Worm (Caenorhabditis elegans) whole organism, young adult: Measurements from ENCODE around the gene mppb-1.

Experiments used
- B0019.2 ChIP-seq: fragments of 200-800 bp; sonication (Bioruptor generic); conservative IDR thresholded peaks from 2 replicates; pipeline ENCODE4 v1.3.6; 2022; ENCODE audit warnings: missing genetic modification reagents, missing genetic modification characterization, missing compliant biosample characterization
- C06A6.2 ChIP-seq: fragments of 200-800 bp; sonication (Bioruptor generic); conservative IDR thresholded peaks from 2 replicates; pipeline ENCODE4 v1.3.6; 2022; ENCODE audit warnings: missing genetic modification characterization, missing compliant biosample characterization
- C17E4.6 ChIP-seq: fragments of 200-800 bp; sonication (Bioruptor generic); IDR thresholded peaks from 2 replicates; pipeline ENCODE4 v1.3.6; 2022; ENCODE audit warnings: missing genetic modification reagents, missing genetic modification characterization, missing compliant biosample characterization
- F23B12.7 ChIP-seq: sonication (generic microtip); optimal IDR thresholded peaks from 2 replicates; lab custom pipeline; 2017; ENCODE audit warnings: missing genetic modification characterization, mild to moderate bottlenecking, missing compliant biosample characterization, antibody characterized with exemption, moderate library complexity; ENCODE audit not compliant: insufficient read depth
- F33H1.4 ChIP-seq: fragments of 200-800 bp; sonication (Bioruptor generic); IDR thresholded peaks from 2 replicates; pipeline ENCODE4 v1.3.6; 2022; ENCODE audit warnings: missing genetic modification reagents, missing genetic modification characterization, missing compliant biosample characterization
- F37B4.10 ChIP-seq: fragments of 200-800 bp; sonication (Bioruptor generic); IDR thresholded peaks from 2 replicates; pipeline ENCODE4 v1.3.6; 2022; ENCODE audit warnings: missing genetic modification characterization, missing compliant biosample characterization
- F49E8.2 ChIP-seq: sonication (generic microtip); optimal IDR thresholded peaks from 3 replicates; lab custom pipeline; 2017; ENCODE audit warnings: missing genetic modification characterization, mild to moderate bottlenecking, missing compliant biosample characterization, antibody characterized with exemption, moderate library complexity; ENCODE audit not compliant: insufficient read depth
- F55B11.4 ChIP-seq: sonication (generic microtip); optimal IDR thresholded peaks from 2 replicates; lab custom pipeline; 2016; ENCODE audit warnings: missing compliant biosample characterization, missing genetic modification characterization, borderline replicate concordance; ENCODE audit not compliant: insufficient read depth
- F57A8.1 ChIP-seq: fragments of 200-800 bp; sonication (Bioruptor generic); optimal IDR thresholded peaks from 2 replicates; lab custom pipeline; 2018; ENCODE audit warnings: mild to moderate bottlenecking, missing genetic modification characterization, moderate library complexity, missing compliant biosample characterization
- T26A5.8 ChIP-seq: sonication (generic microtip); optimal IDR thresholded peaks from 2 replicates; lab custom pipeline; 2016; ENCODE audit warnings: missing genetic modification characterization, missing compliant biosample characterization
- aptf-3 ChIP-seq: fragments of 200-800 bp; sonication (Bioruptor generic); IDR thresholded peaks from 2 replicates; pipeline ENCODE4 v1.3.6; 2022; ENCODE audit warnings: missing genetic modification characterization, missing compliant biosample characterization
- attf-6 ChIP-seq: fragments of 200-800 bp; sonication (Bioruptor generic); IDR thresholded peaks from 2 replicates; pipeline ENCODE4 v1.3.6; 2022; ENCODE audit warnings: missing genetic modification reagents, missing genetic modification characterization, missing compliant biosample characterization
- cebp-1 ChIP-seq, 2 experiments: fragments of 200-800 bp in 1 of 2; sonication (Bioruptor generic) in 1 of 2; sonication (generic microtip) in 1 of 2; IDR thresholded peaks in 1 of 2; optimal IDR thresholded peaks in 1 of 2; 2 replicates each; pipeline versions ENCODE4 v1.3.6 to Lab custom; 2017 to 2022; ENCODE audit warnings: missing compliant biosample characterization in 2 of 2, missing genetic modification characterization in 2 of 2, mild to moderate bottlenecking in 1 of 2, missing genetic modification reagents in 1 of 2, moderate library complexity in 1 of 2
- ceh-91 ChIP-seq: fragments of 200-800 bp; sonication (Bioruptor generic); IDR thresholded peaks from 2 replicates; pipeline ENCODE4 v1.3.6; 2022; ENCODE audit warnings: missing genetic modification reagents, missing genetic modification characterization, missing compliant biosample characterization
- die-1 ChIP-seq: sonication (generic microtip); optimal IDR thresholded peaks from 2 replicates; lab custom pipeline; 2016; ENCODE audit warnings: missing genotype, mild to moderate bottlenecking, missing genetic modification characterization, missing compliant biosample characterization
- dox-1 ChIP-seq: fragments of 200-800 bp; sonication (Bioruptor generic); IDR thresholded peaks from 2 replicates; pipeline ENCODE4 v1.3.6; 2022; ENCODE audit warnings: missing genetic modification reagents, missing genetic modification characterization, missing compliant biosample characterization
- efl-1 ChIP-seq: fragments of 150-350 bp; optimal IDR thresholded peaks from 2 replicates; lab custom pipeline; 2014; ENCODE audit warnings: missing biosample characterization, missing genetic modification reagents, missing genetic modification characterization
- hlh-26 ChIP-seq: fragments of 200-800 bp; sonication (Bioruptor generic); conservative IDR thresholded peaks from 2 replicates; pipeline ENCODE4 v1.3.6; 2022; ENCODE audit warnings: missing genetic modification reagents, missing genetic modification characterization, missing compliant biosample characterization
- hmg-20 ChIP-seq: fragments of 200-800 bp; sonication (Bioruptor generic); IDR thresholded peaks from 2 replicates; pipeline ENCODE4 v1.3.6; 2022; ENCODE audit warnings: missing genetic modification reagents, missing genetic modification characterization, missing compliant biosample characterization
- hsf-1 ChIP-seq: fragments of 200-800 bp; sonication (Bioruptor generic); IDR thresholded peaks from 2 replicates; pipeline ENCODE4 v1.3.6; 2022; ENCODE audit warnings: missing genetic modification reagents, missing genetic modification characterization, missing compliant biosample characterization
- lin-35 ChIP-seq, 3 experiments: fragments of 150-350 bp in 2 of 3; sonication (generic microtip) in 1 of 3; optimal IDR thresholded peaks; 2 replicates each; lab custom pipeline; 2014 to 2018; ENCODE audit warnings: missing biosample characterization in 3 of 3, missing genetic modification characterization in 3 of 3, missing genetic modification reagents in 3 of 3
- lin-40 ChIP-seq: sonication (generic microtip); optimal IDR thresholded peaks from 2 replicates; lab custom pipeline; 2016; ENCODE audit warnings: missing genetic modification characterization, mild to moderate bottlenecking, missing compliant biosample characterization, missing genotype, missing genetic modification reagents
- lin-54 ChIP-seq: fragments of 200-800 bp; sonication (Bioruptor generic); optimal IDR thresholded peaks from 2 replicates; lab custom pipeline; 2018; ENCODE audit warnings: mild to moderate bottlenecking, missing genetic modification characterization, missing compliant biosample characterization
- lsl-1 ChIP-seq: fragments of 200-800 bp; sonication (Bioruptor generic); optimal IDR thresholded peaks from 2 replicates; lab custom pipeline; 2018; ENCODE audit warnings: mild to moderate bottlenecking, missing genetic modification characterization, moderate library complexity, missing compliant biosample characterization
- lsy-27 ChIP-seq: sonication (generic microtip); optimal IDR thresholded peaks from 2 replicates; lab custom pipeline; 2017; ENCODE audit warnings: missing genetic modification characterization, mild to moderate bottlenecking, missing compliant biosample characterization, antibody characterized with exemption, missing genotype, borderline replicate concordance; ENCODE audit not compliant: insufficient read depth
- madf-6 ChIP-seq: fragments of 200-800 bp; sonication (Bioruptor generic); IDR thresholded peaks from 2 replicates; pipeline ENCODE4 v1.3.6; 2022; ENCODE audit warnings: missing genetic modification reagents, missing genetic modification characterization, missing compliant biosample characterization
- madf-8 ChIP-seq: fragments of 200-800 bp; sonication (Bioruptor generic); conservative IDR thresholded peaks from 2 replicates; pipeline ENCODE4 v1.3.6; 2022; ENCODE audit warnings: missing genetic modification reagents, missing genetic modification characterization, missing compliant biosample characterization
- nhr-120 ChIP-seq: fragments of 200-800 bp; sonication (Bioruptor generic); IDR thresholded peaks from 2 replicates; pipeline ENCODE4 v1.3.6; 2022; ENCODE audit warnings: missing genetic modification characterization, missing compliant biosample characterization
- rec-8 ChIP-seq, 2 experiments: sonication (generic microtip); optimal IDR thresholded peaks; 2 replicates each; lab custom pipeline; 2016; ENCODE audit warnings: mild to moderate bottlenecking in 2 of 2, missing genetic modification characterization in 2 of 2, missing genetic modification reagents in 2 of 2, missing genotype in 2 of 2, missing biosample characterization in 1 of 2, missing compliant biosample characterization in 1 of 2, moderate library complexity in 1 of 2
- snpc-1.1 ChIP-seq: sonication (generic microtip); optimal IDR thresholded peaks from 2 replicates; lab custom pipeline; 2017; ENCODE audit warnings: missing genetic modification characterization, mild to moderate bottlenecking, missing compliant biosample characterization, antibody characterized with exemption, moderate library complexity, missing genotype, missing genetic modification reagents; ENCODE audit not compliant: insufficient read depth
- snpc-1.3 ChIP-seq: sonication (generic microtip); optimal IDR thresholded peaks from 2 replicates; lab custom pipeline; 2017; ENCODE audit warnings: missing genetic modification characterization, mild to moderate bottlenecking, missing compliant biosample characterization, antibody characterized with exemption, moderate library complexity, missing genotype, missing genetic modification reagents; ENCODE audit not compliant: insufficient read depth
- snpc-3.4 ChIP-seq: sonication (generic microtip); optimal IDR thresholded peaks from 2 replicates; lab custom pipeline; 2017; ENCODE audit warnings: missing genetic modification characterization, mild to moderate bottlenecking, missing compliant biosample characterization, antibody characterized with exemption, moderate library complexity, missing genotype, missing genetic modification reagents
- snpc-4 ChIP-seq, 5 experiments: fragments of 150-350 bp in 1 of 5; sonication (generic microtip) in 4 of 5; optimal IDR thresholded peaks; 2 replicates each; lab custom pipeline; 2014 to 2018; ENCODE audit warnings: missing genetic modification characterization in 5 of 5, missing biosample characterization in 3 of 5, antibody characterized with exemption in 2 of 5, mild to moderate bottlenecking in 2 of 5, missing compliant biosample characterization in 2 of 5, missing genotype in 2 of 5, moderate library complexity in 2 of 5, missing genetic modification reagents in 1 of 5
- tbp1 ChIP-seq: fragments of 200-800 bp; sonication (Bioruptor generic); optimal IDR thresholded peaks from 2 replicates; lab custom pipeline; 2018; ENCODE audit warnings: mild to moderate bottlenecking, missing genetic modification characterization, missing compliant biosample characterization
- tlf-1 ChIP-seq: fragments of 200-800 bp; sonication (Bioruptor generic); optimal IDR thresholded peaks from 2 replicates; lab custom pipeline; 2018; ENCODE audit warnings: mild to moderate bottlenecking, missing genetic modification characterization, missing compliant biosample characterization
- xnd-1 ChIP-seq: sonication (generic microtip); optimal IDR thresholded peaks from 2 replicates; lab custom pipeline; 2016; ENCODE audit warnings: missing genotype, missing genetic modification reagents, missing genetic modification characterization, missing compliant biosample characterization
- ztf-28 ChIP-seq: fragments of 200-800 bp; sonication (Bioruptor generic); IDR thresholded peaks from 2 replicates; pipeline ENCODE4 v1.3.6; 2022; ENCODE audit warnings: missing genetic modification reagents, missing genetic modification characterization, missing compliant biosample characterization
- ztf-6 ChIP-seq: fragments of 200-800 bp; sonication (Bioruptor generic); IDR thresholded peaks from 2 replicates; pipeline ENCODE4 v1.3.6; 2022; ENCODE audit warnings: missing genetic modification reagents, missing genetic modification characterization, missing compliant biosample characterization

The mppb-1 gene

ce11 chrIV:9096160-9096879 lies 21.8 kb downstream of the mppb-1 start, which contains the start of the genes znf-706 and cpna-3:
znf-706 (minus strand) TSS chrIV:9096231.
cpna-3 (plus strand) TSS chrIV:9096842.
- TF ChIP-seq ztf-28 (GFP tag; lab: Robert Waterston, UW) (no peak), F49E8.2 (tag; lab: Kevin White, UChicago) (peak; percentile 60), efl-1 (peak; percentile 32), C17E4.6 (GFP tag; lab: Robert Waterston, UW) (no peak), madf-6 (GFP tag; lab: Robert Waterston, UW) (peak; percentile 81), xnd-1 (peak; percentile 35), snpc-3.4 (tag; lab: Kevin White, UChicago) (peak; percentile 32), lsl-1 (peak; percentile 91), F55B11.4 (tag; lab: Kevin White, UChicago) (no peak), snpc-4 (GFP tag; optimal IDR thresholded peaks at IDR 0.05; lab: Kevin White, UChicago) (no peak), snpc-4 (tag; optimal IDR thresholded peaks at IDR 0.05; lab: Kevin White, UChicago) (peak in 2 of 4 experiments; percentile 21 to 62), cebp-1 (GFP tag; IDR thresholded peaks at IDR 0.05; lab: Robert Waterston, UW) (no peak), cebp-1 (tag; optimal IDR thresholded peaks at IDR 0.05; lab: Kevin White, UChicago) (peak; percentile 42), snpc-1.3 (peak; percentile 69), lin-54 (peak; percentile 57), F23B12.7 (tag; lab: Kevin White, UChicago) (peak; percentile 36), F33H1.4 (GFP tag; lab: Robert Waterston, UW) (peak; percentile 88), ceh-91 (GFP tag; lab: Robert Waterston, UW) (peak; percentile 73), madf-8 (GFP tag; lab: Robert Waterston, UW) (peak; percentile 61), tbp1 (peak; percentile 37), lin-40 (tag; lab: Kevin White, UChicago) (no peak)

ce11 chrIV:9098942-9099341 lies 24.5 kb downstream of the mppb-1 start, which contains the start of gene gldi-10:
gldi-10 (plus strand) TSS chrIV:9099242.
- TF ChIP-seq T26A5.8 (no peak), tlf-1 (no peak), C17E4.6 (GFP tag; lab: Robert Waterston, UW) (no peak), snpc-1.1 (tag; lab: Kevin White, UChicago) (no peak), xnd-1 (no peak), B0019.2 (GFP tag; lab: Robert Waterston, UW) (no peak), die-1 (tag; lab: Kevin White, UChicago) (no peak), C06A6.2 (no peak), F23B12.7 (tag; lab: Kevin White, UChicago) (no peak), rec-8 (tag; optimal IDR thresholded peaks at IDR 0.05; lab: Kevin White, UChicago) (no peak), dox-1 (no peak), lsy-27 (tag; lab: Kevin White, UChicago) (no peak), aptf-3 (GFP tag; lab: Robert Waterston, UW) (no peak), hlh-26 (GFP tag; lab: Robert Waterston, UW) (no peak), F33H1.4 (GFP tag; lab: Robert Waterston, UW) (no peak)

DNA sequence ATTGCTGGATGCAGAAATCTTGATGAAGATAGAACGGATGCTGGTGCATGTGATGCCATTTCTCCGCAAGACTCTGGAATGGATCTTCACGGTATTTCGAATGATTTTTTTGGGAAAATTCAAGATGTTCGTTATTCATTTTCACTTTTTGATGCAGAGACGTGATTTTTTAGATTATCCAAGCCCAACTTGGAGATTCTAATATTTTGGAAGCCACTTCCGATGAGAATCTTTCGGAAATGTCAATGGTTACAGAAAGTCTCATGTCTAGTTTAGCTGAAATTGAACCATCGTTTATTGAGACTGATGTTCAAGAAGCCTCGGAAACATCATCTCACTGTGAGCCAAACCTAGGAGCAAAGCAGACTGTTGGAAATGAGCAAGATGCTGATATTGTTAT lies 26.4 kb downstream of the mppb-1 start:
- TF ChIP-seq xnd-1: no peak
- no peak for TF ChIP-seq ztf-6 (GFP tag; lab: Robert Waterston, UW)
- TF ChIP-seq F49E8.2 (tag; lab: Kevin White, UChicago): no peak
- TF ChIP-seq F57A8.1: no peak
- no peak for TF ChIP-seq F37B4.10 (GFP tag; lab: Robert Waterston, UW)
- TF ChIP-seq lin-35 (GFP tag; optimal IDR thresholded peaks at IDR 0.05; lab: Kevin White, UChicago): no peak
- TF ChIP-seq F55B11.4 (tag; lab: Kevin White, UChicago): no peak
- TF ChIP-seq attf-6: no peak
- TF ChIP-seq B0019.2 (GFP tag; lab: Robert Waterston, UW): no peak
- no peak for TF ChIP-seq nhr-120
- TF ChIP-seq hmg-20: no peak
- no peak for TF ChIP-seq hsf-1 (GFP tag; lab: Robert Waterston, UW)
- TF ChIP-seq snpc-4 (GFP tag; optimal IDR thresholded peaks at IDR 0.05; lab: Kevin White, UChicago): no peak
- no peak for TF ChIP-seq snpc-4 (tag; optimal IDR thresholded peaks at IDR 0.05; lab: Kevin White, UChicago)
